Fruit fly (Drosophila melanogaster) whole organism, wandering third instar larva: ENCODE measurements around the gene CG17919.

Source experiments
- Abd-B ChIP-seq: fragments of >200 bp; optimal IDR thresholded peaks from 2 replicates; lab custom pipeline; 2017; ENCODE audit warnings: missing biosample characterization, missing genetic modification characterization
- CG32264 ChIP-seq: fragments of 200-800 bp; sonication (Bioruptor generic); optimal IDR thresholded peaks from 2 replicates; lab custom pipeline; 2016; ENCODE audit warnings: missing biosample characterization, missing genetic modification characterization
- CG9705 ChIP-seq: fragments of 200-800 bp; sonication (Bioruptor generic); optimal IDR thresholded peaks from 2 replicates; lab custom pipeline; 2018; ENCODE audit warnings: missing biosample characterization, mild to moderate bottlenecking, missing genetic modification characterization
- CrebA ChIP-seq: fragments of 200-800 bp; sonication (Bioruptor generic); optimal IDR thresholded peaks from 2 replicates; lab custom pipeline; 2016; ENCODE audit warnings: missing biosample characterization, mild to moderate bottlenecking, missing genetic modification characterization, borderline replicate concordance
- Dfd ChIP-seq: fragments of >200 bp; optimal IDR thresholded peaks from 2 replicates; lab custom pipeline; 2017; ENCODE audit warnings: missing biosample characterization, missing genetic modification characterization
- Dif ChIP-seq: fragments of 200-275, 200-300 bp; sonication (Bioruptor generic); optimal IDR thresholded peaks from 2 replicates; lab custom pipeline; 2018; ENCODE audit warnings: missing biosample characterization, missing genetic modification characterization; ENCODE audit not compliant: partially characterized antibody
- GATAd ChIP-seq: sonication (Bioruptor generic); optimal IDR thresholded peaks from 2 replicates; lab custom pipeline; 2016; ENCODE audit warnings: missing biosample characterization, missing genetic modification characterization
- HLH106 ChIP-seq: fragments of 200-800 bp; optimal IDR thresholded peaks from 3 replicates; lab custom pipeline; 2019; ENCODE audit warnings: missing biosample characterization, mild to moderate bottlenecking, missing genetic modification characterization, moderate library complexity
- Hnf4 ChIP-seq: fragments of 200-800 bp; sonication (Bioruptor generic); optimal IDR thresholded peaks from 2 replicates; lab custom pipeline; 2016; ENCODE audit warnings: missing biosample characterization, mild to moderate bottlenecking, missing genetic modification characterization
- Hr78 ChIP-seq: fragments of >200 bp; optimal IDR thresholded peaks from 2 replicates; lab custom pipeline; 2017; ENCODE audit warnings: missing biosample characterization, missing genetic modification characterization
- Hr83 ChIP-seq: fragments of 200-300 bp; sonication (Bioruptor generic); optimal IDR thresholded peaks from 2 replicates; lab custom pipeline; 2016; ENCODE audit warnings: missing biosample characterization, mild to moderate bottlenecking, missing genetic modification characterization, moderate library complexity; ENCODE audit not compliant: poor library complexity, severe bottlenecking
- Jra ChIP-seq: sonication (Bioruptor generic); optimal IDR thresholded peaks from 2 replicates; lab custom pipeline; 2016; ENCODE audit warnings: missing biosample characterization, missing genetic modification characterization
- Mio ChIP-seq: sonication (Bioruptor generic); optimal IDR thresholded peaks from 2 replicates; lab custom pipeline; 2016; ENCODE audit warnings: missing biosample characterization, missing genetic modification characterization
- Myc ChIP-seq: fragments of >200 bp; optimal IDR thresholded peaks from 2 replicates; lab custom pipeline; 2017
- N ChIP-seq: fragments of >200 bp; optimal IDR thresholded peaks from 2 replicates; lab custom pipeline; 2018; ENCODE audit warnings: missing biosample characterization, missing external identifiers, missing genetic modification characterization
- Rel ChIP-seq, 2 experiments: fragments of 200-800 bp; sonication (Bioruptor generic) in 1 of 2; optimal IDR thresholded peaks; 2 replicates in 1 of 2; 3 replicates in 1 of 2; lab custom pipeline; 2016 to 2019; ENCODE audit warnings: mild to moderate bottlenecking in 2 of 2, missing biosample characterization in 2 of 2, missing genetic modification characterization in 2 of 2, moderate library complexity in 1 of 2
- Sp1 ChIP-seq: fragments of 200-800 bp; sonication (Bioruptor generic); optimal IDR thresholded peaks from 3 replicates; lab custom pipeline; 2019; ENCODE audit warnings: missing biosample characterization, mild to moderate bottlenecking, missing genetic modification characterization, moderate library complexity
- Vsx2 ChIP-seq: fragments of 200-300, 225-300 bp; sonication (Bioruptor generic); optimal IDR thresholded peaks from 2 replicates; lab custom pipeline; 2018; ENCODE audit warnings: missing biosample characterization, missing genetic modification characterization; ENCODE audit not compliant: partially characterized antibody
- br ChIP-seq: fragments of 200-800 bp; sonication (Bioruptor generic); optimal IDR thresholded peaks from 2 replicates; lab custom pipeline; 2016; ENCODE audit warnings: missing biosample characterization, missing genetic modification characterization
- brk ChIP-seq: fragments of 200-800 bp; sonication (Bioruptor generic); optimal IDR thresholded peaks from 2 replicates; lab custom pipeline; 2016; ENCODE audit warnings: missing biosample characterization, mild to moderate bottlenecking, missing genetic modification characterization
- dl ChIP-seq, 2 experiments: fragments of 175-275, 200-275 bp in 1 of 2; fragments of 200-275 bp in 1 of 2; sonication (Bioruptor generic); optimal IDR thresholded peaks; lab custom pipeline; 2018; ENCODE audit warnings: mild to moderate bottlenecking in 2 of 2, missing biosample characterization in 2 of 2, missing genetic modification characterization in 2 of 2, moderate library complexity in 2 of 2; ENCODE audit not compliant: partially characterized antibody in 2 of 2, insufficient read depth in 1 of 2
- dmrt93B ChIP-seq: fragments of 200-800 bp; sonication (Bioruptor generic); optimal IDR thresholded peaks from 2 replicates; lab custom pipeline; 2018; ENCODE audit warnings: missing biosample characterization, mild to moderate bottlenecking, missing genetic modification characterization
- dsf ChIP-seq: sonication (Bioruptor generic); optimal IDR thresholded peaks from 2 replicates; lab custom pipeline; 2016; ENCODE audit warnings: missing biosample characterization, missing genetic modification characterization, borderline replicate concordance
- ey ChIP-seq: fragments of 200-800 bp; sonication (Bioruptor generic); optimal IDR thresholded peaks from 2 replicates; lab custom pipeline; 2016; ENCODE audit warnings: missing biosample characterization, missing genetic modification characterization
- foxo ChIP-seq, 2 experiments: fragments of 200-800 bp; sonication (Bioruptor generic); optimal IDR thresholded peaks; 2 replicates in 1 of 2; 3 replicates in 1 of 2; lab custom pipeline; 2016 to 2017; ENCODE audit warnings: missing biosample characterization in 2 of 2, missing genetic modification characterization in 2 of 2
- fru ChIP-seq: fragments of 200-800 bp; sonication (Bioruptor generic); optimal IDR thresholded peaks from 3 replicates; lab custom pipeline; 2016; ENCODE audit warnings: missing biosample characterization, mild to moderate bottlenecking, missing genetic modification characterization
- h ChIP-seq: fragments of 200-800 bp; sonication (Bioruptor generic); optimal IDR thresholded peaks from 3 replicates; lab custom pipeline; 2016; ENCODE audit warnings: missing biosample characterization, mild to moderate bottlenecking, missing genetic modification characterization
- jim ChIP-seq: fragments of 175-275, 200-325 bp; sonication (Bioruptor generic); optimal IDR thresholded peaks from 2 replicates; lab custom pipeline; 2016; ENCODE audit warnings: missing biosample characterization, mild to moderate bottlenecking, missing genetic modification characterization
- lola ChIP-seq: fragments of >200 bp; optimal IDR thresholded peaks from 2 replicates; lab custom pipeline; 2017; ENCODE audit warnings: missing biosample characterization, missing genetic modification characterization
- pan ChIP-seq: fragments of >200 bp; optimal IDR thresholded peaks from 2 replicates; lab custom pipeline; 2017
- psq ChIP-seq: fragments of 200-800 bp; sonication (Bioruptor generic); optimal IDR thresholded peaks from 3 replicates; lab custom pipeline; 2017; ENCODE audit warnings: missing biosample characterization, mild to moderate bottlenecking, missing genetic modification characterization, moderate library complexity
- rgr ChIP-seq: fragments of 200-800 bp; sonication (Bioruptor generic); optimal IDR thresholded peaks from 3 replicates; lab custom pipeline; 2016; ENCODE audit warnings: missing biosample characterization, mild to moderate bottlenecking, missing genetic modification characterization
- sage ChIP-seq: fragments of 200-800 bp; sonication (Bioruptor generic); optimal IDR thresholded peaks from 2 replicates; lab custom pipeline; 2016; ENCODE audit warnings: missing biosample characterization, mild to moderate bottlenecking, missing genetic modification characterization
- sv ChIP-seq: fragments of 200-800 bp; sonication (Bioruptor generic); optimal IDR thresholded peaks from 3 replicates; lab custom pipeline; 2016; ENCODE audit warnings: missing biosample characterization, missing genetic modification characterization
- tai ChIP-seq: sonication (Bioruptor generic); optimal IDR thresholded peaks from 2 replicates; lab custom pipeline; 2016; ENCODE audit warnings: missing biosample characterization, missing genetic modification characterization
- usp ChIP-seq: fragments of >200 bp; optimal IDR thresholded peaks from 2 replicates; lab custom pipeline; 2017; ENCODE audit warnings: missing biosample characterization, missing genetic modification characterization
- woc ChIP-seq: sonication (Bioruptor generic); optimal IDR thresholded peaks from 2 replicates; lab custom pipeline; 2016; ENCODE audit warnings: missing biosample characterization, mild to moderate bottlenecking, missing genetic modification characterization

Gene CG17919

DNA sequence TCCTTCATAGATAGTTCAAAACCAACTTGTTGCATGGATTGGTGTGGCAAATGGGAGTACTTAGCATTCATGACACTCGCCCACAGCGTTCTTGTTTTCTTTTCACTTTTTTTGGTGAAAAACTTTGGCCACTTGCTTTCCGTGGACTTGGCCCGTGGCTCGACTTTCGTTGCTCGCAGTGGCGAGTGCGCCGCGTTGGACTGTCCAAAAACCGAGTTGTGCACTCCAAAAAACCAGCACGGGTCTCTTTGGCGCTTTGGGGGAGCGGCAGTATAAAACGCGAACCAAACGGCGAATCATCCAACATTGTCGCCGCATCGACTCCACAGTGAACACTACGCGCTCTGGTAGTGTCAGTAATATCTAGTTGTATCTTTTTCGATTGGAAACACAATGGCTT is 4.0 kb upstream of the CG17919 start, which contains the start of gene Osi20:
Gene Osi20, plus strand, starts transcription at position 301 of the 400 bp plus-strand sequence.
- TF ChIP-seq Abd-B (GFP tag; lab: Kevin White, UChicago) (no peak), pan (lab: Kevin White, UChicago) (no peak), GATAd (GFP tag; lab: Kevin White, UChicago) (no peak), psq (GFP tag; lab: Kevin White, UChicago) (no peak), woc (GFP tag; lab: Kevin White, UChicago) (no peak)

- no peak for TF ChIP-seq Myc (lab: Kevin White, UChicago)
- no peak for TF ChIP-seq rgr (GFP tag; lab: Kevin White, UChicago)
- no peak for TF ChIP-seq Abd-B (GFP tag; lab: Kevin White, UChicago)
These were observed 2.2 kb upstream of the CG17919 start, which contains the start of gene CG17917 for dm6 chr3R:6341668-6342067. Gene CG17917, plus strand, starts transcription at chr3R:6341968.

DNA sequence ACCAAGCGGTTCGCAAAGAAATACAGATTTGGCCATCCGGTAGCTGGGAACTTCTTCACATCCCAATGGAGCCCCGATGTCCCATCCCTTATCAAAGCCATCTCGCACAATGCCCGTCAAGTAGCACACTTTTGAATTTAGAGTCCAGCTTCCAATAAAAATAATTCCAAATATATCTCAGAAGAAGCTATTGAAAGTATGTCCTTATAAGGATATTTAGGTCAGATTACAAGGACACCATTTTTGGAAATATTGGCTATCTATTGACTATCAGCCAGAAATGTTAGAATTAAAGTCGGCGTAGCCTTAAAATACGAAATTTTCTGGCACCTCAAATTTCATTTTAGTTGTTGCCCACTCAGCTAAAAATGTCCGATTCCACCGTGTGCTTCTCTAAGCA is 1.1 kb upstream of the CG17919 start, which contains the start of gene CG10298:
Gene CG10298, plus strand, starts transcription at position 301 of the 400 bp plus-strand sequence.
- TF ChIP-seq fru (GFP tag; lab: Kevin White, UChicago) (no peak), Hr83 (no peak), N (GFP tag; lab: Kevin White, UChicago) (no peak), tai (GFP tag; lab: Kevin White, UChicago) (no peak), Dif (GFP tag; lab: Kevin White, UChicago) (no peak), HLH106 (tag; lab: Kevin White, UChicago) (no peak), dl (GFP tag; optimal IDR thresholded peaks at IDR 0.05; lab: Kevin White, UChicago; ENCODE audit: insufficient read depth in 1 of 2, partially characterized antibody in 2 of 2) (no peak), br (GFP tag; lab: Kevin White, UChicago) (no peak), CG32264 (GFP tag; lab: Kevin White, UChicago) (no peak), dmrt93B (GFP tag; lab: Kevin White, UChicago) (no peak)

dm6 chr3R:6345814-6346213 is 2.0 kb downstream of the CG17919 start, which contains the start of the genes SmD2 and CG18048:
Gene SmD2, minus strand, starts transcription at chr3R:6345911.
Gene CG18048, plus strand, starts transcription at chr3R:6346111.
- TF ChIP-seq Mio (GFP tag; lab: Kevin White, UChicago), result no peak
- no peak for TF ChIP-seq Vsx2 (GFP tag; lab: Kevin White, UChicago)
- TF ChIP-seq N (GFP tag; lab: Kevin White, UChicago), result no peak
- TF ChIP-seq h (GFP tag; lab: Kevin White, UChicago), result peak; percentile 20
- TF ChIP-seq dl (GFP tag; optimal IDR thresholded peaks at IDR 0.05; lab: Kevin White, UChicago; ENCODE audit: insufficient read depth in 1 of 2, partially characterized antibody in 2 of 2), result no peak
- TF ChIP-seq HLH106 (tag; lab: Kevin White, UChicago), result peak; percentile 7
- TF ChIP-seq CG9705, result no peak
- no peak for TF ChIP-seq tai (GFP tag; lab: Kevin White, UChicago)
- TF ChIP-seq Dif (GFP tag; lab: Kevin White, UChicago), result no peak
- TF ChIP-seq usp, result no peak
- TF ChIP-seq br (GFP tag; lab: Kevin White, UChicago), result no peak
- no peak for TF ChIP-seq pan (lab: Kevin White, UChicago)
- TF ChIP-seq Abd-B (GFP tag; lab: Kevin White, UChicago), result no peak
- no peak for TF ChIP-seq dmrt93B (GFP tag; lab: Kevin White, UChicago)
- TF ChIP-seq Rel (GFP tag; optimal IDR thresholded peaks at IDR 0.05; lab: Kevin White, UChicago), result no peak
- no peak for TF ChIP-seq Rel (tag; optimal IDR thresholded peaks at IDR 0.05; lab: Kevin White, UChicago)
- TF ChIP-seq Hnf4 (GFP tag; lab: Kevin White, UChicago), result no peak
- TF ChIP-seq Dfd (GFP tag; lab: Kevin White, UChicago), result no peak
- no peak for TF ChIP-seq foxo (GFP tag; optimal IDR thresholded peaks at IDR 0.05; lab: Kevin White, UChicago)
- no peak for TF ChIP-seq Jra
- no peak for TF ChIP-seq fru (GFP tag; lab: Kevin White, UChicago)
- TF ChIP-seq brk (GFP tag; lab: Kevin White, UChicago), result no peak
- TF ChIP-seq rgr (GFP tag; lab: Kevin White, UChicago), result no peak
- TF ChIP-seq CG32264 (GFP tag; lab: Kevin White, UChicago), result no peak
- no peak for TF ChIP-seq jim
- TF ChIP-seq Myc (lab: Kevin White, UChicago), result no peak
- no peak for TF ChIP-seq CrebA (GFP tag; lab: Kevin White, UChicago)
- no peak for TF ChIP-seq Hr78 (GFP tag; lab: Kevin White, UChicago)
- peak; percentile 11 for TF ChIP-seq woc (GFP tag; lab: Kevin White, UChicago)
- peak; percentile 4 for TF ChIP-seq Sp1 (GFP tag; lab: Kevin White, UChicago)
- no peak for TF ChIP-seq sage
- no peak for TF ChIP-seq dsf (GFP tag; lab: Kevin White, UChicago)
- TF ChIP-seq psq (GFP tag; lab: Kevin White, UChicago), result no peak
- no peak for TF ChIP-seq ey (GFP tag; lab: Kevin White, UChicago)
- no peak for TF ChIP-seq lola
- TF ChIP-seq sv (GFP tag; lab: Kevin White, UChicago), result no peak
- TF ChIP-seq, all 38 proteins: peak for 4
